Fruit fly (Drosophila melanogaster) whole organism, embryonic: ENCODE data around the gene cu.

Experiments used
- Antp ChIP-seq: fragments of 200-800 bp; sonication (Bioruptor generic); optimal IDR thresholded peaks from 3 replicates; lab custom pipeline; 2016; ENCODE audit warnings: missing biosample characterization, missing genetic modification characterization
- Atf3 ChIP-seq: fragments of 200-800 bp; sonication (Bioruptor generic); optimal IDR thresholded peaks from 3 replicates; lab custom pipeline; 2016; ENCODE audit warnings: missing biosample characterization, missing genetic modification characterization
- Blimp-1 ChIP-seq: fragments of 200-800 bp; sonication (Bioruptor generic); optimal IDR thresholded peaks from 3 replicates; lab custom pipeline; 2018; ENCODE audit warnings: missing biosample characterization, missing genetic modification characterization, mild to moderate bottlenecking, moderate library complexity, missing genetic modification reagents
- CG1024 ChIP-seq: fragments of 200-800 bp; sonication (Bioruptor generic); IDR thresholded peaks from 2 replicates; pipeline ENCODE4 v1.3.6; 2022; ENCODE audit warnings: missing biosample characterization, missing genetic modification characterization
- CG14014 ChIP-seq: fragments of 200-800 bp; sonication (Bioruptor generic); IDR thresholded peaks from 2 replicates; pipeline ENCODE4 v1.3.6; 2022; ENCODE audit warnings: missing biosample characterization, missing genetic modification characterization
- CG15073 ChIP-seq: fragments of 200-800 bp; sonication (Bioruptor generic); optimal IDR thresholded peaks from 2 replicates; lab custom pipeline; 2016; ENCODE audit warnings: missing biosample characterization, missing genetic modification characterization
- CG15479 ChIP-seq: fragments of 200-800 bp; sonication (Bioruptor generic); optimal IDR thresholded peaks from 3 replicates; lab custom pipeline; 2019; ENCODE audit warnings: missing biosample characterization, mild to moderate bottlenecking, missing genetic modification characterization, moderate library complexity
- CG15601 ChIP-seq: fragments of 200-800 bp; sonication (Bioruptor generic); optimal IDR thresholded peaks from 3 replicates; lab custom pipeline; 2019; ENCODE audit warnings: missing biosample characterization, mild to moderate bottlenecking, missing genetic modification characterization, moderate library complexity
- CG17186 ChIP-seq: fragments of 200-800 bp; sonication (Bioruptor generic); optimal IDR thresholded peaks from 3 replicates; lab custom pipeline; 2017; ENCODE audit warnings: missing biosample characterization, missing genetic modification reagents, missing genetic modification characterization
- CG18262 ChIP-seq: fragments of 200-800 bp; optimal IDR thresholded peaks from 3 replicates; lab custom pipeline; 2019; ENCODE audit warnings: missing biosample characterization, mild to moderate bottlenecking, missing genetic modification characterization, moderate library complexity
- CG18476 ChIP-seq: fragments of 200-800 bp; sonication (Bioruptor generic); optimal IDR thresholded peaks from 2 replicates; lab custom pipeline; 2016; ENCODE audit warnings: missing biosample characterization, mild to moderate bottlenecking, missing genetic modification characterization
- CG2199 ChIP-seq: fragments of 200-800 bp; sonication (Bioruptor generic); IDR thresholded peaks from 3 replicates; pipeline ENCODE4 v1.3.6; 2022; ENCODE audit warnings: missing biosample characterization, missing genetic modification characterization
- CG2678 ChIP-seq: fragments of 200-800 bp; sonication (Bioruptor generic); optimal IDR thresholded peaks from 3 replicates; lab custom pipeline; 2019; ENCODE audit warnings: missing biosample characterization, mild to moderate bottlenecking, missing genetic modification characterization, moderate library complexity
- CG3407 ChIP-seq: fragments of 200-800 bp; sonication (Bioruptor generic); optimal IDR thresholded peaks from 2 replicates; lab custom pipeline; 2018; ENCODE audit warnings: missing biosample characterization, mild to moderate bottlenecking, missing genetic modification characterization
- CG3995 ChIP-seq: fragments of 200-800 bp; sonication (Bioruptor generic); optimal IDR thresholded peaks from 3 replicates; lab custom pipeline; 2016; ENCODE audit warnings: missing biosample characterization, missing genetic modification characterization
- CG7357 ChIP-seq: fragments of 200-800 bp; sonication (Bioruptor generic); IDR thresholded peaks from 3 replicates; pipeline ENCODE4 v1.3.6; 2022; ENCODE audit warnings: missing biosample characterization, missing genetic modification characterization
- CG7556 ChIP-seq: fragments of 200-800 bp; sonication (Bioruptor generic); optimal IDR thresholded peaks from 2 replicates; lab custom pipeline; 2017; ENCODE audit warnings: missing biosample characterization, mild to moderate bottlenecking, missing genetic modification characterization
- CG9215 ChIP-seq: fragments of 200-800 bp; sonication (Bioruptor generic); IDR thresholded peaks from 2 replicates; pipeline ENCODE4 v1.3.6; 2022; ENCODE audit warnings: missing biosample characterization, missing genetic modification characterization
- Drgx ChIP-seq: fragments of 200-800 bp; sonication (Bioruptor generic); IDR thresholded peaks from 2 replicates; pipeline ENCODE4 v1.3.6; 2022; ENCODE audit warnings: missing biosample characterization, missing genetic modification characterization
- E2f1 ChIP-seq: fragments of 200-800 bp; sonication (Bioruptor generic); IDR thresholded peaks from 2 replicates; pipeline ENCODE4 v1.3.6; 2022; ENCODE audit warnings: missing biosample characterization, missing genetic modification characterization
- ERR ChIP-seq: fragments of 200-800 bp; sonication (Bioruptor generic); optimal IDR thresholded peaks from 2 replicates; lab custom pipeline; 2016; ENCODE audit warnings: missing biosample characterization, missing genetic modification characterization
- Ets65A ChIP-seq: fragments of 200-800 bp; sonication (Bioruptor generic); peaks from one replicate; lab custom pipeline; 2016; ENCODE audit warnings: missing biosample characterization, missing genetic modification characterization
- H15 ChIP-seq: fragments of 200-800 bp; sonication (Bioruptor generic); IDR thresholded peaks from 3 replicates; pipeline ENCODE4 v1.3.6; 2022; ENCODE audit warnings: missing biosample characterization, missing genetic modification characterization
- H2.0 ChIP-seq: fragments of 200-800 bp; sonication (Bioruptor generic); IDR thresholded peaks from 2 replicates; pipeline ENCODE4 v1.3.6; 2022; ENCODE audit warnings: missing biosample characterization, missing genetic modification characterization
- HLH54F ChIP-seq: fragments of 200-800 bp; sonication (Bioruptor generic); optimal IDR thresholded peaks from 3 replicates; lab custom pipeline; 2016; ENCODE audit warnings: missing biosample characterization, missing genetic modification characterization
- Hr78 ChIP-seq, 2 experiments: fragments of 200-800 bp in 1 of 2; fragments of >200 bp in 1 of 2; sonication (Bioruptor generic) in 1 of 2; optimal IDR thresholded peaks; 2 replicates each; lab custom pipeline; 2017 to 2019; ENCODE audit warnings: missing biosample characterization in 2 of 2, missing genetic modification characterization in 2 of 2, mild to moderate bottlenecking in 1 of 2, moderate library complexity in 1 of 2
- MESR4 ChIP-seq: fragments of 200-800 bp; sonication (Bioruptor generic); optimal IDR thresholded peaks from 2 replicates; lab custom pipeline; 2018; ENCODE audit warnings: missing biosample characterization, mild to moderate bottlenecking, missing genetic modification characterization, moderate library complexity
- Sox102F ChIP-seq: fragments of 200-800 bp; sonication (Bioruptor generic); optimal IDR thresholded peaks from 2 replicates; lab custom pipeline; 2018; ENCODE audit warnings: missing biosample characterization, mild to moderate bottlenecking, missing genetic modification characterization, moderate library complexity
- Ssrp ChIP-seq: fragments of 200-800 bp; sonication (Bioruptor generic); optimal IDR thresholded peaks from 2 replicates; lab custom pipeline; 2018; ENCODE audit warnings: missing biosample characterization, mild to moderate bottlenecking, missing genetic modification characterization, moderate library complexity
- Trl ChIP-seq, 3 experiments: fragments of >200 bp in 2 of 3; fragments of 200-800 bp in 1 of 3; sonication (Bioruptor generic) in 1 of 3; optimal IDR thresholded peaks; 2 replicates in 1 of 3; 3 replicates in 2 of 3; lab custom pipeline; 2016 to 2017; ENCODE audit warnings: missing biosample characterization in 1 of 3, missing genetic modification characterization in 1 of 3
- al ChIP-seq: fragments of 200-800 bp; sonication (Bioruptor generic); IDR thresholded peaks from 2 replicates; pipeline ENCODE4 v1.3.6; 2022; ENCODE audit warnings: missing biosample characterization, missing genetic modification characterization
- aop ChIP-seq: fragments of 200-800 bp; sonication (Bioruptor generic); IDR thresholded peaks from 2 replicates; pipeline ENCODE4 v1.3.6; 2022; ENCODE audit warnings: missing biosample characterization, missing genetic modification characterization
- bbx ChIP-seq: fragments of 200-800 bp; sonication (Bioruptor generic); IDR thresholded peaks from 2 replicates; pipeline ENCODE4 v1.3.6; 2022; ENCODE audit warnings: missing biosample characterization, missing genetic modification characterization; ENCODE audit not compliant: partially characterized antibody
- bsh ChIP-seq, 2 experiments: fragments of 200-800 bp; sonication (Bioruptor generic); optimal IDR thresholded peaks; 2 replicates each; lab custom pipeline; 2017 to 2018; ENCODE audit warnings: mild to moderate bottlenecking in 2 of 2, missing biosample characterization in 2 of 2, missing genetic modification characterization in 2 of 2, moderate library complexity in 1 of 2
- chm ChIP-seq: fragments of 200-800 bp; sonication (Bioruptor generic); IDR thresholded peaks from 2 replicates; pipeline ENCODE4 v1.3.6; 2022; ENCODE audit warnings: missing biosample characterization, missing genetic modification characterization
- dmrt11E ChIP-seq: fragments of 200-800 bp; sonication (Bioruptor generic); optimal IDR thresholded peaks from 3 replicates; lab custom pipeline; 2018; ENCODE audit warnings: missing biosample characterization, mild to moderate bottlenecking, missing genetic modification characterization, moderate library complexity
- gsb-n ChIP-seq: fragments of 200-800 bp; sonication (Bioruptor generic); optimal IDR thresholded peaks from 3 replicates; lab custom pipeline; 2018; ENCODE audit warnings: missing biosample characterization, mild to moderate bottlenecking, missing genetic modification characterization
- ham ChIP-seq: fragments of 200-800 bp; sonication (Bioruptor generic); IDR thresholded peaks from 2 replicates; pipeline ENCODE4 v1.3.6; 2022; ENCODE audit warnings: missing biosample characterization, missing genetic modification characterization
- ind ChIP-seq: fragments of 200-800 bp; sonication (Bioruptor generic); optimal IDR thresholded peaks from 3 replicates; lab custom pipeline; 2016; ENCODE audit warnings: missing biosample characterization, missing genetic modification characterization
- lilli ChIP-seq: fragments of 200-800 bp; sonication (Bioruptor generic); optimal IDR thresholded peaks from 3 replicates; lab custom pipeline; 2016; ENCODE audit warnings: missing biosample characterization, missing genetic modification characterization
- pho ChIP-seq: fragments of 200-800 bp; sonication (Bioruptor generic); optimal IDR thresholded peaks from 2 replicates; lab custom pipeline; 2016; ENCODE audit warnings: missing biosample characterization, missing genetic modification characterization
- phol ChIP-seq: fragments of 200-800 bp; sonication (Bioruptor generic); optimal IDR thresholded peaks from 3 replicates; lab custom pipeline; 2018; ENCODE audit warnings: missing biosample characterization, mild to moderate bottlenecking, missing genetic modification characterization, moderate library complexity
- pzg ChIP-seq: fragments of 200-800 bp; sonication (Bioruptor generic); optimal IDR thresholded peaks from 3 replicates; lab custom pipeline; 2018; ENCODE audit warnings: missing biosample characterization, mild to moderate bottlenecking, missing genetic modification characterization, moderate library complexity
- row ChIP-seq: fragments of 200-800 bp; sonication (Bioruptor generic); IDR thresholded peaks from 3 replicates; pipeline ENCODE4 v1.3.6; 2022; ENCODE audit warnings: missing biosample characterization, missing genetic modification characterization
- shn ChIP-seq: fragments of 200-800 bp; sonication (Bioruptor generic); optimal IDR thresholded peaks from 3 replicates; lab custom pipeline; 2016; ENCODE audit warnings: missing biosample characterization, missing genetic modification characterization
- trh ChIP-seq: fragments of 200-800 bp; sonication (Bioruptor generic); optimal IDR thresholded peaks from 2 replicates; lab custom pipeline; 2016; ENCODE audit warnings: missing biosample characterization, missing genetic modification characterization
- vvl ChIP-seq: fragments of 200-800 bp; sonication (Bioruptor generic); IDR thresholded peaks from 2 replicates; pipeline ENCODE4 v1.3.6; 2022; ENCODE audit warnings: missing biosample characterization, missing genetic modification characterization
- wor ChIP-seq: fragments of 200-800 bp; sonication (Bioruptor generic); IDR thresholded peaks from 2 replicates; pipeline ENCODE4 v1.3.6; 2022; ENCODE audit warnings: missing biosample characterization, missing genetic modification characterization

Gene cu

DNA sequence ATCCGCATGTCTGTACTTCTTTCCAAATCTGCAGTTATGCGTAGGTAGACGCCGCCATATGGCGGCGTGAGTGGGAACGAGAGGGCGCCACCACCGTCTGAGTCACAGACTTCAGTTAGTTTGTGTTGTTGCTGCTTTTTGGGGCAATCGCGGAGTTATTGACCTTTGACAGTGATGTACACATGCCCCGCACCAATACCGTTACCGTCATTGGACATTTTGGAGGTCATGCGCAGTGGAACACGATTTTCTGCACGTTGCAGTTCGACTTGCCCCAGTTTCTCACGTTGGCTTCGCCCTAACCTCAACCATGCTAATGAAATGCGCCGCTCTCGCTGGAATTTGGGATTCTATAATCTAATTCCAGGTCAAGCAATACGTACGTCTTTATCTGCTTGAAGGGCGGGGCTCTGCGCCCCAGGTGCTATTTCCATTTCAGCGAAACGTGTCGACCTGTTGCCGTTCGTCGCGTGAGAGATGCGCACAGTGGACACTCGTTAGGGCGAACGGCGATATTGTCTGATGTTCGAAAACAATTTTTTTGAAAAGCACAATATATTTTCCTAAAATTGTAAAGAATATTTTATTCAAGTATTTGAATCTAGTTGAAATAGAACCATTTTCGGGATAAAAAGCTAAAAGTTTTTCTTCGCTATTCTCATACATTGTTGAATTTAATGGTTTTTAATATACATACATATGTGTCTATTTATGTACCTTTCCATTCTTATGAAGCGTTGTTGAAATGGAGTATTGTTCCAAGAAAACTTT lies 14.1 kb downstream of the cu start (continued):
- TF ChIP-seq CG15073 (GFP tag; lab: Kevin White, UChicago) = no peak
- TF ChIP-seq trh (GFP tag; lab: Kevin White, UChicago) = no peak
- TF ChIP-seq pzg (GFP tag; lab: Kevin White, UChicago) = peak; percentile 20
- peak; percentile 60 for TF ChIP-seq E2f1 (GFP tag; lab: Robert Waterston, UW)
- TF ChIP-seq bbx (GFP tag; lab: Robert Waterston, UW) = 0 out of 2 replicates have a peak, but pooled peaks have one; percentile 31
- peak; percentile 81 for TF ChIP-seq vvl (GFP tag; lab: Robert Waterston, UW)
- peak; percentile 96 for TF ChIP-seq row (GFP tag; lab: Robert Waterston, UW)
- TF ChIP-seq ham (GFP tag; lab: Robert Waterston, UW) = no peak
- TF ChIP-seq gsb-n (tag; lab: Kevin White, UChicago) = peak; percentile 45
- peak; percentile 76 for TF ChIP-seq CG2678 (tag; lab: Kevin White, UChicago)
- peak; percentile 80 for TF ChIP-seq CG14014 (GFP tag; lab: Robert Waterston, UW)
- peak; percentile 64 for TF ChIP-seq pho (GFP tag; lab: Kevin White, UChicago)
- TF ChIP-seq phol (tag; lab: Kevin White, UChicago) = peak; percentile 64
- TF ChIP-seq lilli = peak; percentile 90
- peak; percentile 75 for TF ChIP-seq Sox102F (GFP tag; lab: Kevin White, UChicago)
- TF ChIP-seq CG7357 (GFP tag; lab: Robert Waterston, UW) = peak; percentile 51; the same call in 1 of the 3 replicates
- 0 out of 2 replicates have a peak, but pooled peaks have one; percentile 36 for TF ChIP-seq CG1024 (GFP tag; lab: Robert Waterston, UW)
- TF ChIP-seq H15 = peak; percentile 65; the same call in 2 of the 3 replicates
- peak; percentile 83 for TF ChIP-seq ind
- TF ChIP-seq Hr78 (GFP tag; optimal IDR thresholded peaks at IDR 0.05; lab: Kevin White, UChicago) = peak in 1 of 2 experiments; percentile 97
- peak; percentile 62 for TF ChIP-seq Ssrp
- TF ChIP-seq CG18476 (GFP tag; lab: Kevin White, UChicago) = peak; percentile 71
- TF ChIP-seq chm (GFP tag; lab: Robert Waterston, UW) = peak; percentile 44; the same call in 1 of the 2 replicates
- TF ChIP-seq CG2199 (GFP tag; lab: Robert Waterston, UW) = 0 out of 3 replicates have a peak, but pooled peaks have one; percentile 28
- TF ChIP-seq shn (GFP tag; lab: Kevin White, UChicago) = peak; percentile 61
- TF ChIP-seq MESR4 (GFP tag; lab: Kevin White, UChicago) = peak; percentile 57
- TF ChIP-seq CG15601 (tag; lab: Kevin White, UChicago) = no peak
- peak; percentile 51 for TF ChIP-seq dmrt11E (tag; lab: Kevin White, UChicago)
- TF ChIP-seq CG3995 (GFP tag; lab: Kevin White, UChicago) = peak; percentile 2
- TF ChIP-seq H2.0 (GFP tag; lab: Robert Waterston, UW) = peak; percentile 64
- peak; percentile 30 for TF ChIP-seq ERR (GFP tag; lab: Kevin White, UChicago)
- peak; percentile 98 for TF ChIP-seq Ets65A
- peak; percentile 61 for TF ChIP-seq CG18262 (tag; lab: Kevin White, UChicago)
- TF ChIP-seq aop (GFP tag; lab: Robert Waterston, UW) = no peak
- peak; percentile 74 for TF ChIP-seq HLH54F (GFP tag; lab: Kevin White, UChicago)
- peak; percentile 33 for TF ChIP-seq Atf3 (GFP tag; lab: Kevin White, UChicago)
- peak; percentile 65 for TF ChIP-seq Antp
- TF ChIP-seq bsh (GFP tag; optimal IDR thresholded peaks at IDR 0.05; lab: Kevin White, UChicago) = peak in 1 of 2 experiments; percentile 69
- peak; percentile 41 for TF ChIP-seq CG3407 (GFP tag; lab: Kevin White, UChicago)
- peak; percentile 69 for TF ChIP-seq CG9215 (GFP tag; lab: Robert Waterston, UW)
- peak; percentile 65 for TF ChIP-seq CG7556 (GFP tag; lab: Kevin White, UChicago)
- peak; percentile 56 for TF ChIP-seq Blimp-1 (GFP tag; lab: Kevin White, UChicago)
- no peak for TF ChIP-seq Trl (optimal IDR thresholded peaks at IDR 0.05; lab: Kevin White, UChicago)
- peak; percentile 63 for TF ChIP-seq Trl (GFP tag; optimal IDR thresholded peaks at IDR 0.05; lab: Kevin White, UChicago)
- peak; percentile 30; the same call in 1 of the 2 replicates for TF ChIP-seq wor (GFP tag; lab: Robert Waterston, UW)
- TF ChIP-seq Drgx = peak; percentile 70
- peak; percentile 76 for TF ChIP-seq al (GFP tag; lab: Robert Waterston, UW)
- no peak for TF ChIP-seq CG17186 (GFP tag; lab: Kevin White, UChicago)
- no peak for TF ChIP-seq CG15479
